Fruit fly (Drosophila melanogaster): Measurements from ENCODE around the gene side-VII.

Gene side-VII

DNA sequence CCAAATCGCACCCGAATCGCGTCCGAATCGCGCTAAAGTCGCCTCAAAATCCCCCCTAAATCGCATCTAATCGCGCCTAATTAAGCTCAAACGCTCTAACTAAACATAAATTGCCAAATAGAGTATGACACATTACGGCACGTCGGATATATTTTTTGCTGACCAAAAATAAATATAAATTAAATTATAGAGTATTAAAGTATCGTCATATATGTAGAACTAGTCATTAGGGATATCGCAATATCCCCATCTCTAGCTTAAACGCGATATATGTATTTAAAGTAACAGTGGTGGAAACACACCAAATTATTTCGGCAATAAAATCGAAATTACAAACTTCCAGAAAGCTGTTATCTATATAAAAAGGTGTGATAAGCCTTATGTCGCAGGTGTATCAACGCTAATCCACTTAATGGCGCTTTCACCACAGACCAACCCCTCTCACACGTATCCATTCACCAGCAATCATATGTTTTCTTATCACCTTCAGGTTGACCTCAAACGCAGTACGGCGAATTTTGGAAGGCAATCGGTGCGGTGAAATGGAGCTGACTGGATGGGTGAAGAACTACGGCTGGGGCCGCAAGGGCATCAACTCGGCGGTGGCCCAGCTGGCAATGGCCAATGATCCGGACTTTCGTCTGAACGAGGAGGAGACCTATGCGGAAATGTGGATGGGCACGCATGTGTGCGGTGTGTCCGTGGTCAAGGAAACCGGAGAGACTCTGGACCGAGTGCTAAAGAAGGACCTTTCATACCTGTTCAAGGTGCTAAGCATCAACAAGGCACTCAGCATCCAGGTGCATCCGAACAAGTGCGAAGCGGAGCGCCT lies 19.8 kb upstream of the side-VII start, which contains the start of gene Mpi (continued):
- TF ChIP-seq nau (GFP tag; optimal IDR thresholded peaks at IDR 0.05): no peak
- TF ChIP-seq amos (GFP tag; IDR thresholded peaks at IDR 0.05; ENCODE audit: partially characterized antibody): peak; percentile 52; the same call in 1 of the 2 replicates
- peak; percentile 29 for TF ChIP-seq CG12942 (GFP tag; optimal IDR thresholded peaks at IDR 0.05)
- TF ChIP-seq CG12219 (GFP tag; optimal IDR thresholded peaks at IDR 0.05): peak; percentile 11
- peak; percentile 100 for TF ChIP-seq D19A (tag; optimal IDR thresholded peaks at IDR 0.05)
- TF ChIP-seq CG17802 (tag; optimal IDR thresholded peaks at IDR 0.05): peak; percentile 18
- peak; percentile 43 for TF ChIP-seq CG15514 (GFP tag; optimal IDR thresholded peaks at IDR 0.05)
- TF ChIP-seq ac (GFP tag; optimal IDR thresholded peaks at IDR 0.05): no peak
- no peak for TF ChIP-seq wor (GFP tag; IDR thresholded peaks at IDR 0.05)
- no peak for TF ChIP-seq ro (GFP tag; IDR thresholded peaks at IDR 0.05)
- TF ChIP-seq CG7963 (GFP tag; IDR thresholded peaks at IDR 0.05; ENCODE audit: partially characterized antibody): no peak
- 0 out of 2 replicates have a peak, but pooled peaks have one; percentile 50 for TF ChIP-seq sna (GFP tag; IDR thresholded peaks at IDR 0.05; ENCODE audit: partially characterized antibody)
- TF ChIP-seq jigr1 (GFP tag; IDR thresholded peaks at IDR 0.05): no peak
- TF ChIP-seq gce (GFP tag; IDR thresholded peaks at IDR 0.05): no peak
- peak; percentile 14 for TF ChIP-seq CG2875 (GFP tag; optimal IDR thresholded peaks at IDR 0.05)
- TF ChIP-seq sob (GFP tag; IDR thresholded peaks at IDR 0.05): no peak
- no peak for TF ChIP-seq Fer3 (tag; optimal IDR thresholded peaks at IDR 0.05)
- TF ChIP-seq CG14014 (GFP tag; IDR thresholded peaks at IDR 0.05): 0 out of 2 replicates have a peak, but pooled peaks have one; percentile 22
- no peak for TF ChIP-seq slou (GFP tag; optimal IDR thresholded peaks at IDR 0.05)
- TF ChIP-seq Max (GFP tag; optimal IDR thresholded peaks at IDR 0.05): peak; percentile 70
- no peak for TF ChIP-seq Lpt (GFP tag; optimal IDR thresholded peaks at IDR 0.05)
- TF ChIP-seq Ets65A (GFP tag): no peak
- peak; percentile 36 for TF ChIP-seq CG12299 (tag; optimal IDR thresholded peaks at IDR 0.05)
- TF ChIP-seq CG10267 (tag; optimal IDR thresholded peaks at IDR 0.05): peak; percentile 48
- peak; percentile 75 for TF ChIP-seq Med (GFP tag)
- no peak for TF ChIP-seq vnd (GFP tag; IDR thresholded peaks at IDR 0.05; ENCODE audit: partially characterized antibody)
- peak; percentile 17; the same call in 1 of the 2 replicates for TF ChIP-seq lmd (GFP tag; IDR thresholded peaks at IDR 0.05)
- no peak for TF ChIP-seq kay (GFP tag; optimal IDR thresholded peaks at IDR 0.05)
- TF ChIP-seq Neu2 (GFP tag; optimal IDR thresholded peaks at IDR 0.05; ENCODE audit: borderline replicate concordance): no peak
- no peak for TF ChIP-seq Gsc (GFP tag; IDR thresholded peaks at IDR 0.05)
- no peak for TF ChIP-seq gsb (GFP tag; IDR thresholded peaks at IDR 0.05)
- TF ChIP-seq CrebB (tag; optimal IDR thresholded peaks at IDR 0.05): peak; percentile 25
- no peak for TF ChIP-seq cad (GFP tag; optimal IDR thresholded peaks at IDR 0.05)
- no peak for TF ChIP-seq hkb (optimal IDR thresholded peaks at IDR 0.05)
- 0 out of 2 replicates have a peak, but pooled peaks have one; percentile 25 for TF ChIP-seq hkb (GFP tag; IDR thresholded peaks at IDR 0.05)
- TF ChIP-seq inv (GFP tag; IDR thresholded peaks at IDR 0.05; ENCODE audit: partially characterized antibody): peak; percentile 44
- peak; percentile 58 for TF ChIP-seq trem (tag; optimal IDR thresholded peaks at IDR 0.05)
- TF ChIP-seq CG11695 (GFP tag; IDR thresholded peaks at IDR 0.05): no peak
- TF ChIP-seq Hand (GFP tag; optimal IDR thresholded peaks at IDR 0.05): peak; percentile 21
- TF ChIP-seq stwl (tag; optimal IDR thresholded peaks at IDR 0.05): peak; percentile 41
- peak; percentile 8 for TF ChIP-seq CG9817 (tag; optimal IDR thresholded peaks at IDR 0.05)
- TF ChIP-seq CG15696 (tag; optimal IDR thresholded peaks at IDR 0.05): peak; percentile 34
- TF ChIP-seq bsh (GFP tag; optimal IDR thresholded peaks at IDR 0.05): peak in 1 of 2 experiments; percentile 42
- TF ChIP-seq CG16813 (GFP tag; IDR thresholded peaks at IDR 0.05; ENCODE audit: partially characterized antibody): peak; percentile 52; the same call in 1 of the 3 replicates
- peak; percentile 50 for TF ChIP-seq CG12391 (tag; optimal IDR thresholded peaks at IDR 0.05)
- no peak for TF ChIP-seq gem (tag; optimal IDR thresholded peaks at IDR 0.05)
- peak; percentile 82 for TF ChIP-seq CG3995 (GFP tag; optimal IDR thresholded peaks at IDR 0.05)

Measured in whole organism, embryonic.